Fruit fly (Drosophila melanogaster): ENCODE data around the gene rg.

The rg gene

DNA sequence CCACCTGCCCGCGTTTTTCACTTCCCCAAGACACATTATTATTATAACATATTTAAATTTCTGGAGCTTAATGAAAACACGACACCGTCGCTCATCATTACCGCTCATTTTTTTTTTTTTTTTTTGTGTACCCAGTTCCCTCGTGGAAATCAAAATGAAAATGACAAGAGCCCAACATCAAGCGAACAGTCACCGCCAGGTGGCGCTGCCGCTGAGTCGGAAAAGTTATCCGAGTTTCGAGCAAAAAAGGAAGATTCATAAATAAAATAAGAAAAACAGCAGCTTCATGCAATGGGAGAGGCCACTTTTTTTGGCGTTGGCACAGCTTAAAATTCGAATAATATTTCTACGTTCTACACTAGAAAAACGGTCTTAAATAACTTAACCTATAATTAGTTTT is 5.6 kb downstream of the rg start:
- no peak for TF ChIP-seq CG8478 (optimal IDR thresholded peaks at IDR 0.05)
- TF ChIP-seq CTCF (optimal IDR thresholded peaks at IDR 0.05): peak; percentile 47 to 71

DNA sequence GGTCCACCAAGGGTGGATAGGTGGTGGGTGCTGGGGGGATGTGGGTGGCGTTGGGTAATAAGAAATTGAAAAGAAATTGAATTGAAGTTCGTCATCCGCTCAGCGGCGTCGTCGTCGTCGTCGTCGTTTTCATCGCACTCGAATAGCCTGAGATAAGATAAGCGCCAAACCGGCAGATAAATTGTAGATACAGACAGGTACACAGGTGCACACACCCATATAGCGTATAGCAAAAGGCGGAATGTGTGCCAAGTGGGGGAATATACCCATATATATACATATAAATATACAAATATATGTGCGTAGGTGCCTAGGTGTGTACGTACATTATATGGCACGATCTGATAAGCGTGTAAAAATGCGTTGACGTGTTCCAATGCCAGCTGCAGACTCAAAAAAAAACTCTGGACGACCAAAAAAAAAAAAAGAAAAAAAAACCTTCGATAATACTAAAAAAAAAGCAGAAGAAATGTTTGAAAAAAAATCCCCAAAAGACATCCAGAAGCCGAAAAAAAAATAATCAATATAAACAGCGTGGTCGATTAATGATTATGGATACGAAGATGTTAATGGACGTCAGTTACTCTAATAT is 6.3 kb downstream of the rg start:
- no peak for TF ChIP-seq CG8478 (optimal IDR thresholded peaks at IDR 0.05)
- no peak for TF ChIP-seq CTCF (optimal IDR thresholded peaks at IDR 0.05)

DNA sequence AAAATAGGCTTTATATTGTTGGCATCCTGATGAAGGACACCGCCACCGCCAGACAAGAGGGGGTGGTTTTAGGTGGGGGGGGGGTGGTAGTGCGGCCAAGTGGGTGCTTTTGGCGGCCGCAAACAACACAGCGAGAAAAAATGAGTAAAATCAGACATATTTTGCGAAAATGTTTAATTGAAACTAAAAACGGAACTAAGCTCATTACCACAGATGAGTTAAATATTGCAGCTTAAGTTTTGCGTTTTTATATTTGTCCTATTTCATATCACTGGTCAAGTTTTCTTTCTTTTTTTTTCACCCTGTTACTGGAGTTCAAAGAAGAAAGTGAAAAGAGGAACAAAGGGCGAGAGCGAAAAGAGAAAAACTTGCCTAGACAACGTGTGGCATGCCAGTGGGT is 8.4 kb downstream of the rg start:
- TF ChIP-seq CG8478 (optimal IDR thresholded peaks at IDR 0.05) (no peak), CTCF (optimal IDR thresholded peaks at IDR 0.05) (no peak)

DNA sequence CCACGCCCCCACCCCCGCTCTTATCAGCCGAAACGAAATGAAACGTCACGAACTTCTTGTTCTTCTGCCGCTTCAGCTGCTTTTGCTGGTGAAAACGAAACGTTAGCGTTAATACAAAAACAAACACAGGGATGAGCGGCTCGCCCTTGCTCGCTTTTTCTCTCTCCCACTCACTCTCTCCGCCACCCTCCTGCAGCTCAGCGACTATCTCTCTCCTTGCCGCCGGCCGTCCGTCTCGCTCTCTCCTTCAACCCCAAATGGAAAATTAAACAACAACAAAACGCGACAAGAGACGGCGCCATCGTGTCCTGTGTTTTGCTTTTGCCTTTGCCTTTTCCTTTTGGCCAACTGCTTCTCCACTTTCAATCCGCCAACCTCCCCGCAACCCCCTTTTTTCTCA is 8.8 kb downstream of the rg start:
- TF ChIP-seq CTCF (optimal IDR thresholded peaks at IDR 0.05) (no peak), CG8478 (optimal IDR thresholded peaks at IDR 0.05) (no peak)

DNA sequence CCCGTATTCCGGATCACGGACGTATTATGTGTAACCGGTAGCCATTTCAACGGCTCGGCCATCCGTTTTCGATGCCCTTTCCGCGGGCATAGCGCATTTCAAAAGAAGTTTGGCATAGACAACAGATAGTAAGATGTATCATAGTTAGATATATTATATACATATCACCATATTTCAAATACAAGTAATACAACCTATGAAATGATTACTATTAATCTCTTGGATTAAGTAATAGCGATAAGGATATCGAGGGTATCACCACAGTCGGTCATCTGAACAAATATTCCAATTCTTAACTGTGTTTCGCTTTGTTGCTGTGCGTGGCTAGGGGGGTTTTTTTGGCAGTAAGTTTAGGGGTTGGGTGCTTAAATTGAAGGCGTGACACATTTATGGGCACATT is 10.1 kb downstream of the rg start:
- no peak for TF ChIP-seq CG8478 (optimal IDR thresholded peaks at IDR 0.05)
- TF ChIP-seq CTCF (optimal IDR thresholded peaks at IDR 0.05): no peak

DNA sequence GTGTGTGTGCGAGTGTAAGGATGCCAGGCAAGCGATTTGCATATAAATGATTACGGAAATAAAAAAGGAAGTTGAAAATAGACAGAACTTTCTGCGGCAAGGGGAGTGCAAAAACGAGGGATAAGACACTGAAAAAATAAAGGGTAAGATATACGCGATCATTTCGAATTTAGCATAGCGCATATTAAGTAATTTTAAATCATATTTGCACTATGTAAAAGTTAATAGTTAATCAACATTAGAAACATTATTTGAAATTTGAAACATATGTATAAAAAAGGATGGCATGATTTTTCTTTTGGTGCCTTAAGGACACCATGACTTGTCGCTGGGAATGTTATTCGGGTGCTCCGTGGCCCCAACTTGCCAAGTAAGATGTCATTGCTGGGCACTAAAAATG is 27.5 kb downstream of the rg start:
- no peak for TF ChIP-seq CTCF (optimal IDR thresholded peaks at IDR 0.05)
- no peak for TF ChIP-seq CG8478 (optimal IDR thresholded peaks at IDR 0.05)

DNA sequence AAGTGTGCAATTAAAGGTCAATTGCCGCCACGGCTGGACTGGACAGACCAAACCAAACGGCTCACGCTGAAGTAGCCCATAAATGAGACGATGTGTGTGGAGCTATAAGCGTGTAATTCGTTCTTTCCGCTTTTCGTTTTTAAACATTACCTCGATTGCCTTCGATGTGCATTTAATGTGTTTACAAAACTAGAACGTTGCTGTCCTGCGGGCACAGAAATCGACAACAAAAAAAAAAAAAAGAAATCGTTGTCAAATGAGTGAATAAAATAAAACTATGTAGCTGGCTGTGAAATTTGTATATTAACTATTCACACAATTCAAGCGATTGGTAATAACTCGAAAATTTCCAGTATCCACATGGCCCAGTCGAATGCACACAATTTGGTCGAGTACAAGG is 46.0 kb downstream of the rg start, which contains the start of gene Rpn13R:
Rpn13R (plus strand) TSS at position 301 of the 400 bp plus-strand sequence.
- TF ChIP-seq CG8478 (optimal IDR thresholded peaks at IDR 0.05) (no peak), CTCF (optimal IDR thresholded peaks at IDR 0.05) (no peak)

DNA sequence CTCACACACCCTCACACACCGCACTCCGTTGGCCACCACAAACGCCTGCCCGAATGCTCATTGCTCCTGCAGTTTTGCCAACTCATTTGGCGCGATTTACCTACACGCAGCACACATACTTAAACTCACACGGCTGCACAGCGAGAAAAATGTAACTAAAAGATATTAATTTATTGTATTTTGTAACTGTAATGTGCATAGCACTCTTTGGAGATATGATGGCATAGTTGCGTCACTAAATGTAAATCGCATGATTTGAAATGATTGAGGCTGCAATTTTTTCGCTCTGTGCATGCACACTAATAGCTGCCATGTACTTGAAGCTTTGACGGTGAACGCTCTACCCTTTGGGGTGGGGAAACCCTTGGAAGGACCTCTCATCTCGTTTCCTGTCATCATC is 58.3 kb downstream of the rg start:
- TF ChIP-seq CG8478 (optimal IDR thresholded peaks at IDR 0.05) (no peak), CTCF (optimal IDR thresholded peaks at IDR 0.05) (no peak)

DNA sequence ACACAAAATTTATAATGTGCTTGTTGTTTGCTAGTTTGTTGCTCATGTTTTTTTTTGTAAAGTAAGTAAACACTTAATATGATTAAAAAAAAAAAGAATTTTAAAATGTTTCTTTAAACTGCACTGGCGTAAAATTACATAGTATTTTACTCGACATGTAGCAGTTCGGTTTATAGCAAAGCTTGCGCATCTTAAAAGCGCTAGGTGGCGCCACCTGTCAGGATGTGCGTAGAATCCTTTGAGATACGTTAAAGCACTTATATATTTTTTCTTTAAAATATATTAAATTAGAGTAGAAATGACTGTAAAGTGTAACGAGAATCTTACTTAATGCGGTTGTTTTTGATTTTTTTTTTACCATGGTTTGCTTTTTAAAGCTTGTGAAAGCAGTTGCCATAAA is 67.3 kb downstream of the rg start:
- peak in 1 of 2 experiments; percentile 56 for TF ChIP-seq CTCF (optimal IDR thresholded peaks at IDR 0.05)
- TF ChIP-seq CG8478 (optimal IDR thresholded peaks at IDR 0.05): no peak

DNA sequence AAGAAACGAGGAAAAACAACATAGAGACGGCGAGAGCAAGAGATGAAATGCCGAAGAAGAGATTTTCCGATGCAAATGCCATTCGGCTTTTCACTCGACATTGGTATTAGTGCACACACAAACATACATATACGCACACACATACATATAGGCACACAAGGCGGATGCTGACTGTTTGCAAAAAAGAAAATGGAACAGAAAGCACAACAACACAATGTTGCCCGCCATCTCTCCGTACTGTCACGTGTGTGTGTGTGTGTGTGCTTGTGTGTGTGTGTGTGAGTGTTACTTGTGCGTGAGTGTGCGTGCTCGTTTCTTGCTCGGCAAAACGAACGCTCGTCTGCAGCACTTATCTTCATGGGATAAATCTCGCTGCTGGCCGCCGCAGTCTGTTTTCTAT is 79.4 kb downstream of the rg start:
- TF ChIP-seq CTCF (optimal IDR thresholded peaks at IDR 0.05): no peak
- TF ChIP-seq CG8478 (optimal IDR thresholded peaks at IDR 0.05): no peak

DNA sequence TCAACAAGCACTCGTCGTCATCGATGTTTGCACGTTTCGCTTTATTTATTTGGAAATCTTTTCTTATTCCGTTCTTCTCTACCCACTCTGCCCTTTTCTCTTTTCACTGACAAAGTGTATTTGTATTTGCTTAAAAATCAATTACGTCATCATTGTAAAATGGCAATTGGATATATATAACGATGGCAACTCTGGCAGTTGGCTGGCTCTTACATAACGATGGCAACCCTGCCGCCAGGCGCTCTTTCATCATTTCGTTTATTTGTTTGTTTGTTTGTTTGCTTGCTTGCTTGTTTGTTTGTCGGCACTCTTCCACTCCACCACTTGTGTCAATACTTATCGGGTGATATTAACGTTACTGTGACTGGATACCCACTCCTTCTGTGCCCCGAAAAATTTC is 82.6 kb downstream of the rg start:
- TF ChIP-seq CG8478 (optimal IDR thresholded peaks at IDR 0.05) (no peak), CTCF (optimal IDR thresholded peaks at IDR 0.05) (no peak)

DNA sequence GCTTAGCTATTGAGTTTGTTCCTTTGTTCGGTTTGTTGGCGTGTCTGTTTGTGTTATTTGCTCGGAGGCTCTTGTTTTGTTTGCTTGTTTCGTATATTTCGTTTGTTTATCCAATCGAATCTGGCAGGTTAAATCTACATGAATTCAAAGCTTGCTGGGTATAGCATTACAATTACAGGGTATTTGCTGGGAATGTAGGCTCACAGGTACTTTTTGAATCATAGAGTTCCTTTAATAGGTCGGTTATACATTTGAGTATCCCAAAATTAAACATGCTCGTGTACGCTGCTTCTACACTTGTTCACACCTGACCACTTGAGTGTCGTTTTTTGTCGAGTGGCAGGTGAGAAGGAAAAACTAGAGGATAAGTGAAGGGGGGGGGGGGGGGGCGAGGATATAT is 96.7 kb downstream of the rg start, which contains the start of gene CG5062:
CG5062 (minus strand) TSS at position 101 of the 400 bp plus-strand sequence.
- TF ChIP-seq CG8478 (optimal IDR thresholded peaks at IDR 0.05): no peak
- TF ChIP-seq CTCF (optimal IDR thresholded peaks at IDR 0.05): no peak

DNA sequence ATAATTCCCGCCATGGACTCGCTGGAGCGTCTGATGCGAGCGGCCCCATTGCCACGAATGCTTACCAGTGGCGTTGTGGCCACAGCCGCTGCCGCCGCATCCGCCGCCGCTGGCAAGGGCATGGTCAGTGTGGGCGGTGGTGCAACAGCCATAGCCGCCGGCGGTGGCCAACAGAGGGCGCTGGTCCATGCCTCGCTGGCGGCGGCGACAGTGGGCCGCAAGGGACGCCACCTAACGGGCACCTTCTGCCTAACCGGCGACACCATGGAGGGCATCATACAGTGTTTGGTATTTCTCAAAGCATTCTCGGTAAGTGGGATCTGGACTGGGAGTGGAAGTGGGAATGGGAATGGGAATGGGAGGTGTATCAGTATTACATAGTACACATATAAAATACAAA is 101.6 kb downstream of the rg start:
- peak; percentile 70 to 74 for TF ChIP-seq CTCF (optimal IDR thresholded peaks at IDR 0.05)
- TF ChIP-seq CG8478 (optimal IDR thresholded peaks at IDR 0.05): no peak

DNA sequence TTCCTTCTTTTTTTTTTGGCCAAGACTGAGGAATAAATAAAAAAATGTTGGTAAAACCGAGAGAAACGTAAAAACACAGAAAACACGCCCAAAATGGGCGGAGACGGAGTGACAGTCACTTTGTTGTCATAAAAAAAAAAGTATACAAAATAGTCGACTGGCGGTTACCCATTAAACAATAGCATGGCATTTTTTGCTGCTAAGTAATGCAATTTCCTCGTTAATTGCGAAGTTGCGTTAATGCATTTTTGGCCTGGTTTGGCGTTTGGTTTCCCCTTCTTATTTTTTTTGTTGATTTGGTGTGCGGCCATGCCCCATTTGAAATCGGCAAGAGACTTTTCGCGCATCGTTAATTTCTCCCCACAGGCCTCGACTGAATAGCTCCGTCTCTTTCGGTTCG is 103.8 kb downstream of the rg start:
- TF ChIP-seq CG8478 (optimal IDR thresholded peaks at IDR 0.05) (no peak), CTCF (optimal IDR thresholded peaks at IDR 0.05) (no peak)

DNA sequence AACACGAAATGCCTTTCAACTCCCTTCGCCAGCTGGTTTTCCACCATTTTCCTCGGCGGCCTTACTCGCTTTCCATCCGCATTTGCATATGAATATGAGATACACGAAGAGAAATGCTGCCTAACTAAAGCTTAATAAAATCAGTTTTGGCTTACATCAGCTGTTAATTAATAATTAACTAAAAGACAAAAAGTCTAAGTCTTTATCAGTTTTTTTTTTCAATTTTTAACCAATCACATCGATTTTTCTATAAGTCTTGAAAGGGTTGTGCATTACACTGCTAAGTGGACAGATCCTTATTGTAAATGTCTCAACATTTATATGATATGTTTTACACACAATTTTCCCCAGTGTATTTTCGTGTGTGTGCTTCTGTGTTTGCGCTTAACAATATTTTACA is 118.1 kb downstream of the rg start:
- TF ChIP-seq CG8478 (optimal IDR thresholded peaks at IDR 0.05) (no peak), CTCF (optimal IDR thresholded peaks at IDR 0.05) (no peak)

DNA sequence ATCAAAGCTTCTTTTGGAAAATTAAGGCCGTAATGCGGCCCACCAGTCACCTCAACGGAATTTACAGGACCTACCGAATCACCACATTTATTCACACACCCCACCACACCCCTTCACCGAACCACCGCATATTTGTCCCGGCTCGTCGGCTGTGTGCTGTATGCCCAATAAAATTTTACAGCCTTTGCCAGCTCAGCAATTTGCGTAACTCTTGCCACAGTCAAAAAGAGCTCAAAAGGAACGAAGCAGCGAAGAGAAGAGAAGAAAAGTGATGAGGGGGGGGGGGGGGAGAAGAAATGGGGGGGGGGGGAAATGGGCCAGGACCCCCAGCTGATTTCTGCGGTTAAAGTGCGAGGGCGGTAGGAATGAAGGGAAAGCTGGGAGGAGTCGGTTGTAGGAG is 120.6 kb downstream of the rg start:
- TF ChIP-seq CG8478 (optimal IDR thresholded peaks at IDR 0.05): no peak
- no peak for TF ChIP-seq CTCF (optimal IDR thresholded peaks at IDR 0.05)

DNA sequence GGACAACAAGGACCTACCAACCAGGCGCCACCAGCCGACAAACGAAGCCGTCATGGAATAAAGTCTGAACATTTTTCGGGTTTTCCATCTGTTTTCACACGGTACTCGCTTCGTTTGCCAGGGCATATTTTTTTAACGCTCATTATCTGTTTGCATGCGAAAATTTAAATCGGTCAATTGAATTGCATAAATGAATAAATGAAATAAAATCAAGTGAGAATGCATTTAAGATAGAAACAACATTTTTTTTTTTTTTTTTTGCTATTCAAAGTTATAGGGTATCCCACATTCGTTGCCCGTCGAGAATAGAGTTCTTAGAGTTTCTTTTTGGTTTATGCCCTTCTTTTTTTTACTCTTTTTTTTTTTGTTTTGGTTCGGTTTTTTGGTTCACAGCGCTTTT is 200.3 kb downstream of the rg start:
- TF ChIP-seq CG8478 (optimal IDR thresholded peaks at IDR 0.05) (no peak), CTCF (optimal IDR thresholded peaks at IDR 0.05) (no peak)
